Fruit fly (Drosophila melanogaster) whole organism, embryonic: Measurements from ENCODE around the gene CG6959.

Experiments used
- ATbp ChIP-seq: fragments of 200-800 bp; sonication (Bioruptor generic); optimal IDR thresholded peaks from 2 replicates; lab custom pipeline; 2017; ENCODE audit warnings: missing biosample characterization, mild to moderate bottlenecking, missing genetic modification characterization, missing genetic modification reagents
- CG10209 ChIP-seq: fragments of 200-800 bp; sonication (Bioruptor generic); optimal IDR thresholded peaks from 3 replicates; lab custom pipeline; 2017; ENCODE audit warnings: missing biosample characterization, mild to moderate bottlenecking, missing genetic modification characterization, missing genetic modification reagents
- CG10267 ChIP-seq: fragments of 200-800 bp; sonication (Bioruptor generic); optimal IDR thresholded peaks from 2 replicates; lab custom pipeline; 2018; ENCODE audit warnings: missing biosample characterization, mild to moderate bottlenecking, missing genetic modification characterization, moderate library complexity
- CG10543 ChIP-seq: fragments of 200-800 bp; sonication (Bioruptor generic); optimal IDR thresholded peaks from 3 replicates; lab custom pipeline; 2017; ENCODE audit warnings: missing biosample characterization, mild to moderate bottlenecking, missing genetic modification characterization, moderate library complexity
- CG11695 ChIP-seq: fragments of 200-800 bp; sonication (Bioruptor generic); IDR thresholded peaks from 3 replicates; pipeline ENCODE4 v1.3.6; 2022; ENCODE audit warnings: missing biosample characterization, missing genetic modification characterization
- CG12299 ChIP-seq: fragments of 200-800 bp; sonication (Bioruptor generic); optimal IDR thresholded peaks from 2 replicates; lab custom pipeline; 2018; ENCODE audit warnings: missing biosample characterization, mild to moderate bottlenecking, missing genetic modification characterization
- CG12391 ChIP-seq: fragments of 200-800 bp; sonication (Bioruptor generic); optimal IDR thresholded peaks from 3 replicates; lab custom pipeline; 2018; ENCODE audit warnings: missing biosample characterization, mild to moderate bottlenecking, missing genetic modification characterization, moderate library complexity
- CG13624 ChIP-seq: fragments of 200-800 bp; sonication (Bioruptor generic); optimal IDR thresholded peaks from 2 replicates; lab custom pipeline; 2016; ENCODE audit warnings: missing biosample characterization, missing genetic modification characterization
- CG14441 ChIP-seq: fragments of 200-800 bp; sonication (Bioruptor generic); IDR thresholded peaks from 2 replicates; pipeline ENCODE4 v1.3.6; 2022; ENCODE audit warnings: missing biosample characterization, missing genetic modification characterization
- CG17385 ChIP-seq: fragments of 200-800 bp; sonication (Bioruptor generic); optimal IDR thresholded peaks from 3 replicates; lab custom pipeline; 2018; ENCODE audit warnings: missing biosample characterization, mild to moderate bottlenecking, missing genetic modification characterization
- CG17612 ChIP-seq: fragments of 200-800 bp; sonication (Bioruptor generic); IDR thresholded peaks from 2 replicates; pipeline ENCODE4 v1.3.6; 2022; ENCODE audit warnings: missing biosample characterization, missing genetic modification characterization
- CG1792 ChIP-seq: fragments of 200-800 bp; sonication (Bioruptor generic); optimal IDR thresholded peaks from 2 replicates; lab custom pipeline; 2016; ENCODE audit warnings: missing biosample characterization, missing genetic modification characterization
- CG31365 ChIP-seq: fragments of 200-800 bp; sonication (Bioruptor generic); optimal IDR thresholded peaks from 2 replicates; lab custom pipeline; 2018; ENCODE audit warnings: missing biosample characterization, mild to moderate bottlenecking, missing genetic modification characterization
- CG32767 ChIP-seq: fragments of 200-800 bp; sonication (Bioruptor generic); IDR thresholded peaks from 2 replicates; pipeline ENCODE4 v1.3.6; 2022; ENCODE audit warnings: missing biosample characterization, missing genetic modification characterization
- CG34224 ChIP-seq: fragments of 200-800 bp; sonication (Bioruptor generic); IDR thresholded peaks from 3 replicates; pipeline ENCODE4 v1.3.6; 2022; ENCODE audit warnings: missing biosample characterization, missing genetic modification characterization; ENCODE audit not compliant: partially characterized antibody
- CG4328 ChIP-seq: fragments of 200-800 bp; sonication (Bioruptor generic); optimal IDR thresholded peaks from 3 replicates; lab custom pipeline; 2017; ENCODE audit warnings: missing biosample characterization, missing genetic modification reagents, missing genetic modification characterization
- CG4820 ChIP-seq: fragments of 200-800 bp; sonication (Bioruptor generic); optimal IDR thresholded peaks from 3 replicates; lab custom pipeline; 2016; ENCODE audit warnings: missing biosample characterization, missing genetic modification characterization
- CG6254 ChIP-seq: fragments of 200-800 bp; sonication (Bioruptor generic); optimal IDR thresholded peaks from 3 replicates; lab custom pipeline; 2017; ENCODE audit warnings: mild to moderate bottlenecking, missing biosample characterization, missing genetic modification reagents, missing genetic modification characterization
- CG7372 ChIP-seq: fragments of 200-800 bp; sonication (Bioruptor generic); IDR thresholded peaks from 2 replicates; pipeline ENCODE4 v1.3.6; 2022; ENCODE audit warnings: missing biosample characterization, missing genetic modification characterization
- CG8281 ChIP-seq: fragments of 200-800 bp; sonication (Bioruptor generic); optimal IDR thresholded peaks from 2 replicates; lab custom pipeline; 2018; ENCODE audit warnings: missing biosample characterization, mild to moderate bottlenecking, missing genetic modification characterization, moderate library complexity
- CG8478 ChIP-seq: fragments of >200 bp; optimal IDR thresholded peaks from 2 replicates; lab custom pipeline; 2018
- CHES-1-like ChIP-seq: fragments of 200-800 bp; sonication (Bioruptor generic); optimal IDR thresholded peaks from 2 replicates; lab custom pipeline; 2016; ENCODE audit warnings: missing biosample characterization, missing genetic modification characterization
- D19A ChIP-seq: fragments of 200-800 bp; optimal IDR thresholded peaks from 3 replicates; lab custom pipeline; 2019; ENCODE audit warnings: missing biosample characterization, mild to moderate bottlenecking, missing genetic modification characterization, moderate library complexity
- Deaf1 ChIP-seq: fragments of 200-800 bp; optimal IDR thresholded peaks from 3 replicates; lab custom pipeline; 2019; ENCODE audit warnings: missing biosample characterization, mild to moderate bottlenecking, missing genetic modification characterization, moderate library complexity
- HmgD ChIP-seq: fragments of 200-800 bp; sonication (Bioruptor generic); optimal IDR thresholded peaks from 3 replicates; lab custom pipeline; 2016; ENCODE audit warnings: missing biosample characterization, missing genetic modification characterization
- Hr78 ChIP-seq, 2 experiments: fragments of 200-800 bp in 1 of 2; fragments of >200 bp in 1 of 2; sonication (Bioruptor generic) in 1 of 2; optimal IDR thresholded peaks; 2 replicates each; lab custom pipeline; 2017 to 2019; ENCODE audit warnings: missing biosample characterization in 2 of 2, missing genetic modification characterization in 2 of 2, mild to moderate bottlenecking in 1 of 2, moderate library complexity in 1 of 2
- NK7.1 ChIP-seq: fragments of 200-800 bp; sonication (Bioruptor generic); optimal IDR thresholded peaks from 3 replicates; lab custom pipeline; 2016; ENCODE audit warnings: missing biosample characterization, missing genetic modification characterization
- Rx ChIP-seq: fragments of 200-800 bp; sonication (Bioruptor generic); IDR thresholded peaks from 2 replicates; pipeline ENCODE4 v1.3.6; 2022; ENCODE audit warnings: missing biosample characterization, missing genetic modification characterization
- Spps ChIP-seq: fragments of 200-800 bp; sonication (Bioruptor generic); optimal IDR thresholded peaks from 2 replicates; lab custom pipeline; 2018; ENCODE audit warnings: missing biosample characterization, mild to moderate bottlenecking, missing genetic modification characterization
- Xrp1 ChIP-seq: fragments of 200-800 bp; sonication (Bioruptor generic); IDR thresholded peaks from 2 replicates; pipeline ENCODE4 v1.3.6; 2022; ENCODE audit warnings: missing biosample characterization, missing genetic modification characterization
- YL-1 ChIP-seq: fragments of 200-800 bp; sonication (Bioruptor generic); optimal IDR thresholded peaks from 3 replicates; lab custom pipeline; 2017; ENCODE audit warnings: missing biosample characterization, mild to moderate bottlenecking, missing genetic modification characterization
- bowl ChIP-seq: fragments of 200-800 bp; sonication (Bioruptor generic); IDR thresholded peaks from 2 replicates; pipeline ENCODE4 v1.3.6; 2022; ENCODE audit warnings: missing biosample characterization, missing genetic modification characterization
- br ChIP-seq: fragments of >200 bp; optimal IDR thresholded peaks from 2 replicates; lab custom pipeline; 2017
- croc ChIP-seq: fragments of 200-800 bp; sonication (Bioruptor generic); conservative IDR thresholded peaks from 3 replicates; pipeline ENCODE4 v1.3.6; 2022; ENCODE audit warnings: missing biosample characterization, missing genetic modification characterization
- eyg ChIP-seq: fragments of 200-800 bp; sonication (Bioruptor generic); optimal IDR thresholded peaks from 3 replicates; lab custom pipeline; 2016; ENCODE audit warnings: missing biosample characterization, missing genetic modification characterization
- fd96Cb ChIP-seq: fragments of 200-800 bp; sonication (Bioruptor generic); optimal IDR thresholded peaks from 2 replicates; lab custom pipeline; 2018; ENCODE audit warnings: missing biosample characterization, mild to moderate bottlenecking, missing genetic modification characterization, moderate library complexity
- gcm2 ChIP-seq: fragments of 200-800 bp; sonication (Bioruptor generic); optimal IDR thresholded peaks from 2 replicates; lab custom pipeline; 2016; ENCODE audit warnings: missing biosample characterization, missing genetic modification characterization
- gro ChIP-seq: fragments of 200-800 bp; sonication (Bioruptor generic); optimal IDR thresholded peaks from 2 replicates; lab custom pipeline; 2016; ENCODE audit warnings: missing biosample characterization, missing genetic modification characterization
- hbn ChIP-seq: fragments of 200-800 bp; sonication (Bioruptor generic); IDR thresholded peaks from 2 replicates; pipeline ENCODE4 v1.3.6; 2022; ENCODE audit warnings: missing biosample characterization, missing genetic modification characterization; ENCODE audit not compliant: partially characterized antibody
- kay ChIP-seq: fragments of 200-800 bp; sonication (Bioruptor generic); optimal IDR thresholded peaks from 2 replicates; lab custom pipeline; 2016; ENCODE audit warnings: missing biosample characterization, missing genetic modification characterization
- mirr ChIP-seq: fragments of 200-800 bp; sonication (Bioruptor generic); optimal IDR thresholded peaks from 3 replicates; lab custom pipeline; 2018; ENCODE audit warnings: missing biosample characterization, mild to moderate bottlenecking, missing genetic modification characterization
- pan ChIP-seq, 4 experiments: fragments of >200 bp in 3 of 4; fragments of 200-800 bp in 1 of 4; sonication (Bioruptor generic) in 1 of 4; optimal IDR thresholded peaks in 3 of 4; IDR thresholded peaks in 1 of 4; 2 replicates each; pipeline versions ENCODE4 v1.3.6 to Lab custom; 2017 to 2022; ENCODE audit warnings: missing biosample characterization in 2 of 4, missing genetic modification characterization in 2 of 4, mixed read lengths in 1 of 4
- pho ChIP-seq: fragments of 200-800 bp; sonication (Bioruptor generic); optimal IDR thresholded peaks from 2 replicates; lab custom pipeline; 2016; ENCODE audit warnings: missing biosample characterization, missing genetic modification characterization
- pita ChIP-seq: fragments of 200-800 bp; sonication (Bioruptor generic); optimal IDR thresholded peaks from 2 replicates; lab custom pipeline; 2017; ENCODE audit warnings: missing biosample characterization, mild to moderate bottlenecking, missing genetic modification characterization
- pnt ChIP-seq: fragments of 200-800 bp; sonication (Bioruptor generic); optimal IDR thresholded peaks from 3 replicates; lab custom pipeline; 2016; ENCODE audit warnings: missing biosample characterization, missing genetic modification characterization
- ssp ChIP-seq: fragments of 200-800 bp; sonication (Bioruptor generic); IDR thresholded peaks from 2 replicates; pipeline ENCODE4 v1.3.6; 2022; ENCODE audit warnings: missing biosample characterization, missing genetic modification characterization
- stc ChIP-seq: fragments of 200-800 bp; sonication (Bioruptor generic); IDR thresholded peaks from 2 replicates; pipeline ENCODE4 v1.3.6; 2022; ENCODE audit warnings: missing biosample characterization, missing genetic modification characterization
- z ChIP-seq: fragments of 200-800 bp; sonication (Bioruptor generic); IDR thresholded peaks from 3 replicates; pipeline ENCODE4 v1.3.6; 2022; ENCODE audit warnings: missing biosample characterization, missing genetic modification characterization

Gene CG6959

dm6 chr3R:11887114-11888037 is 18.1 kb upstream of the CG6959 start, which contains the start of gene mthl5 (continued):
- TF ChIP-seq hbn (GFP tag; lab: Robert Waterston, UW) (0 out of 2 replicates have a peak, but pooled peaks have one; percentile 25), ssp (GFP tag; lab: Robert Waterston, UW) (peak; percentile 64), D19A (tag; lab: Kevin White, UChicago) (peak; percentile 100), Deaf1 (tag; lab: Kevin White, UChicago) (peak; percentile 54), CG32767 (GFP tag; lab: Robert Waterston, UW) (peak; percentile 71), CG11695 (GFP tag; lab: Robert Waterston, UW) (peak; percentile 81), ATbp (peak; percentile 76), CG10267 (peak; percentile 80), CG12299 (tag; lab: Kevin White, UChicago) (no peak), br (lab: Kevin White, UChicago) (no peak), stc (GFP tag; lab: Robert Waterston, UW) (peak; percentile 71), CG4820 (GFP tag; lab: Kevin White, UChicago) (peak; percentile 80), mirr (no peak), pan (optimal IDR thresholded peaks at IDR 0.05; lab: Kevin White, UChicago) (peak in 1 of 2 experiments; percentile 42), pan (GFP tag; optimal IDR thresholded peaks at IDR 0.05 in 1 of 2, IDR thresholded peaks at IDR 0.05 in 1 of 2) (peak in 1 of 2 experiments; percentile 74), CG8281 (tag; lab: Kevin White, UChicago) (peak; percentile 62), Rx (peak; percentile 55), CG34224 (no peak), Xrp1 (peak; percentile 84), CG14441 (GFP tag; lab: Robert Waterston, UW) (peak; percentile 77), CG12391 (tag; lab: Kevin White, UChicago) (peak; percentile 85), CG17385 (GFP tag; lab: Kevin White, UChicago) (peak; percentile 67), CHES-1-like (GFP tag; lab: Kevin White, UChicago) (peak; percentile 69), fd96Cb (tag; lab: Kevin White, UChicago) (peak; percentile 84), pita (GFP tag; lab: Kevin White, UChicago) (no peak), Spps (peak; percentile 71), bowl (GFP tag; lab: Robert Waterston, UW) (no peak; the same call in 1 of the 2 replicates), CG7372 (GFP tag; lab: Robert Waterston, UW) (peak; percentile 15; the same call in 1 of the 2 replicates), croc (peak; percentile 64), CG17612 (GFP tag; lab: Robert Waterston, UW) (peak; percentile 21; the same call in 1 of the 2 replicates), CG4328 (GFP tag; lab: Kevin White, UChicago) (peak; percentile 33), CG1792 (GFP tag; lab: Kevin White, UChicago) (peak; percentile 49), NK7.1 (GFP tag; lab: Kevin White, UChicago) (no peak), kay (GFP tag; lab: Kevin White, UChicago) (peak; percentile 20), CG31365 (tag; lab: Kevin White, UChicago) (peak; percentile 24), gro (GFP tag; lab: Kevin White, UChicago) (no peak), eyg (GFP tag; lab: Kevin White, UChicago) (no peak), pho (peak; percentile 51), HmgD (GFP tag; lab: Kevin White, UChicago) (peak; percentile 53), Hr78 (GFP tag; optimal IDR thresholded peaks at IDR 0.05; lab: Kevin White, UChicago) (peak in 1 of 2 experiments; percentile 51), gcm2 (peak; percentile 70), YL-1 (GFP tag; lab: Kevin White, UChicago) (no peak), CG8478 (lab: Kevin White, UChicago) (peak; percentile 63), z (peak; percentile 66; the same call in 2 of the 3 replicates), pnt (GFP tag; lab: Kevin White, UChicago) (peak; percentile 75), CG10543 (GFP tag; lab: Kevin White, UChicago) (no peak), CG13624 (GFP tag; lab: Kevin White, UChicago) (peak; percentile 80), CG6254 (peak; percentile 69), CG10209 (peak; percentile 85)
